Fruit fly (Drosophila melanogaster): ENCODE data around the gene ph-p.

- no peak for TF ChIP-seq Hr38 (GFP tag; optimal IDR thresholded peaks at IDR 0.05)
- TF ChIP-seq Gug (GFP tag; IDR thresholded peaks at IDR 0.05), result no peak
- no peak for TF ChIP-seq Eip93F (GFP tag; optimal IDR thresholded peaks at IDR 0.05)
- no peak for TF ChIP-seq vri (GFP tag; optimal IDR thresholded peaks at IDR 0.05)
- TF ChIP-seq CG7368 (GFP tag; optimal IDR thresholded peaks at IDR 0.05), result no peak
- no peak for TF ChIP-seq CG10669 (GFP tag; optimal IDR thresholded peaks at IDR 0.05)
- no peak for TF ChIP-seq CG6808 (GFP tag; optimal IDR thresholded peaks at IDR 0.05)
- TF ChIP-seq CG3919 (GFP tag; optimal IDR thresholded peaks at IDR 0.05), result no peak
- no peak for TF ChIP-seq spab (GFP tag; optimal IDR thresholded peaks at IDR 0.05)
Observed at dm6 chrX:2162130-2162907, 24.1 kb upstream of the ph-p start, which contains the start of the genes Cyp4d1 and CG3630.

Measured in whole organism, prepupa.